Worm (Caenorhabditis elegans): ENCODE results near the gene unc-41.

Gene unc-41

DNA sequence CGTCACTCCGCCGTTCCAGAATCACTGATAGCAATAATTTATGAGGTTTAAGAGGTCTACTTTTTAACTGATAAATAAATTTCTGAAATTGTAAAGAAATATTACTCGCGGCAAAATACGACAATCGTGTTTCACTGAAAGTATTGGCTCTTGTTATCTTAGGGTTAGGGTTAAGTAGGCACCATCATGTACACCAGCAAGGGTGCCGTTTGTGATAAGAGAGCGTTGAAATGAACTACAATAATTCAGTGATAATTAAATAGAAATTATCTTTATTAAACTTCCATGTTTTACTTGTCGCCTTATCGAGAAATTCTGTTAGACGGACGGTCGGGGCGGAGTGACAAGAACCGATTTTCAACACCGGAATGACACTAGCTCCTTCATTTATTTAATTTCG is 50.4 kb downstream of the unc-41 start:
- TF ChIP-seq nhr-90 (tag; optimal IDR thresholded peaks at IDR 0.05; ENCODE audit: poor library complexity) (peak; percentile 19), ceh-63 (GFP tag; optimal IDR thresholded peaks at IDR 0.05) (no peak), snu-23 (GFP tag; optimal IDR thresholded peaks at IDR 0.05) (no peak), sptf-1 (tag; optimal IDR thresholded peaks at IDR 0.05) (no peak), nhr-71 (tag; optimal IDR thresholded peaks at IDR 0.05) (peak; percentile 2), efl-1 (optimal IDR thresholded peaks at IDR 0.05) (no peak), efl-1 (GFP tag; optimal IDR thresholded peaks at IDR 0.05 in 1 of 2) (peak in 1 of 2 experiments; percentile 27), F16B12.6 (tag; optimal IDR thresholded peaks at IDR 0.05) (no peak), elt-2 (tag; optimal IDR thresholded peaks at IDR 0.05) (peak; percentile 96), jun-1 (tag; optimal IDR thresholded peaks at IDR 0.05) (peak; percentile 43), unc-30 (tag; optimal IDR thresholded peaks at IDR 0.05) (no peak), ceh-88 (GFP tag; IDR thresholded peaks at IDR 0.05) (no peak), nhr-11 (tag; optimal IDR thresholded peaks at IDR 0.05) (no peak), pax-3 (tag; optimal IDR thresholded peaks at IDR 0.05) (no peak), fkh-8 (tag; optimal IDR thresholded peaks at IDR 0.05) (no peak), pqm-1 (tag; optimal IDR thresholded peaks at IDR 0.05) (peak; percentile 39), C16A3.4 (tag; optimal IDR thresholded peaks at IDR 0.05) (no peak)

DNA sequence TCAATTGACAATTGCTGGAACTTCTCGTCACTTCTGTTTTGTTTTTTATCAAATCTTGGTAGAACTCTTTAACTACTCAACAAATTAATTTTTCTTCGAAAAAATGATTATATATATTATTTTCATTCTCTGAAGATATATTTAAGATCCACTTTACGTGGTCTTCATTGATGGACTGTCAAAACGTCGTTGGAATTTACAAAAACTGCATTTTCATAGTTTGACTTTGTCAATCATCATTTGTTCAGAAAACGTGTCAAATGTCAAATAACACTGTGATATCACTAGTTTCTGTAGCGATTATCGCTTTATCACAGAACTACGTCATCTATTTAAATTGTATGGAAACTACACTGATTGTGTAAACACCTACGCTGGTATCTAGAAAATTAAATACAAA is 51.6 kb downstream of the unc-41 start:
- TF ChIP-seq pqm-1 (tag; optimal IDR thresholded peaks at IDR 0.05) (peak; percentile 1), egl-13 (tag; optimal IDR thresholded peaks at IDR 0.05) (no peak), jun-1 (tag; optimal IDR thresholded peaks at IDR 0.05) (no peak), nhr-19 (GFP tag; conservative IDR thresholded peaks at IDR 0.05) (no peak), nhr-237 (tag; optimal IDR thresholded peaks at IDR 0.05) (no peak), xbp-1 (tag; optimal IDR thresholded peaks at IDR 0.05) (no peak), nhr-20 (tag; optimal IDR thresholded peaks at IDR 0.05) (no peak), mab-9 (GFP tag; IDR thresholded peaks at IDR 0.05) (no peak), nhr-84 (tag; optimal IDR thresholded peaks at IDR 0.05) (no peak), elt-2 (tag; optimal IDR thresholded peaks at IDR 0.05) (peak; percentile 52), nhr-28 (tag; optimal IDR thresholded peaks at IDR 0.05) (no peak)

DNA sequence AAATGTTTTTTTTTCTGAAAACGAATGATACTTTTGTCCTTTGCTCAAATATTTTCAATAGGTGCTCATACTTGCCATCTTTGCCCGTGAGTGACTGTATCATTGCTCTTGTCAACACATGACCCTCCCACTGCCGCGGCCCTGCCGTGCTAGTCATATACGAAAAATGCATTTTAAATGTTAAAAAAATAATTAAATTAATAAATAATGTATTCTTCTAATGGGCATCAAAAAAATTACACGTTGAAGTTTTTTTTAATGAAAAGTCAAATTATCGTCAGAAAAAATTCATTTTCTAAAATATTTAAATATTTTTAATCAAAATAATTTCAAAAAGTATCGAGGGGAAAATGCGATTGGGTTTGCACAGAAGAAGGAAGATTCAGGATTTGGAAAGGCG is 53.6 kb downstream of the unc-41 start, which contains the start of gene C50H2.7:
Gene C50H2.7 (plus strand): TSS at position 301 of the 400 bp plus-strand sequence.
- TF ChIP-seq zip-4 (GFP tag; optimal IDR thresholded peaks at IDR 0.05): no peak
- no peak for TF ChIP-seq aly-2 (tag; optimal IDR thresholded peaks at IDR 0.05)
- no peak for TF ChIP-seq fkh-4 (tag; optimal IDR thresholded peaks at IDR 0.05; ENCODE audit: borderline replicate concordance)
- no peak for TF ChIP-seq fkh-10 (GFP tag; optimal IDR thresholded peaks at IDR 0.05)
- TF ChIP-seq lin-39 (tag; optimal IDR thresholded peaks at IDR 0.05): no peak
- TF ChIP-seq nhr-71 (tag; optimal IDR thresholded peaks at IDR 0.05): no peak
- no peak for TF ChIP-seq skn-1 (tag; optimal IDR thresholded peaks at IDR 0.05)
- TF ChIP-seq nhr-84 (tag; optimal IDR thresholded peaks at IDR 0.05): no peak
- no peak for TF ChIP-seq mab-9 (GFP tag; IDR thresholded peaks at IDR 0.05)
- no peak for TF ChIP-seq fos-1 (tag; optimal IDR thresholded peaks at IDR 0.05)
- no peak for TF ChIP-seq ceh-63 (GFP tag; optimal IDR thresholded peaks at IDR 0.05)
- no peak for TF ChIP-seq ama-1 (optimal IDR thresholded peaks at IDR 0.05)
- TF ChIP-seq hpl-2 (GFP tag; optimal IDR thresholded peaks at IDR 0.05): no peak
- TF ChIP-seq C04F5.9 (tag; optimal IDR thresholded peaks at IDR 0.05): no peak
- TF ChIP-seq ceh-90 (tag; optimal IDR thresholded peaks at IDR 0.05): no peak
- TF ChIP-seq ceh-88 (GFP tag; IDR thresholded peaks at IDR 0.05): no peak
- no peak for TF ChIP-seq efl-3 (GFP tag; optimal IDR thresholded peaks at IDR 0.05)
- TF ChIP-seq unc-98 (GFP tag; IDR thresholded peaks at IDR 0.05): no peak
- TF ChIP-seq nhr-76 (tag; optimal IDR thresholded peaks at IDR 0.05): no peak

DNA sequence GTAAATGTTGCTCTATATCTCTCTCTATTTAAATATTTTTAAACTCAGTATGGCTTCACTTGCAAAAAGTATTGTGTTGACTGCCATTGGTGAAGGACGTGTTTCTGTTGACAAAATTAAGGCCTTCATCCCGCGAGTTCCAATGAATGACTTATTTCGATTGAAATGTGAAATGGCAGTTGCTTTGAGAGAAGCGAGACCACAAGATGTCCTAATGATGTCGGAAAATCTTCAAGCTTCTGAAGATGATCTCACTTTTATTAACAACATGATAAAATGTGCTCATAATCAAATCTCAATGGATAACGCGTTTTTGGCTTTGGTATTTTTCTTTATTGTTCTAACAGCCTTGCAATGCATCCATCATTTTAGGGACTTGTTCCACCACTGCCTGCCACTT is 54.8 kb downstream of the unc-41 start, which contains the start of gene ceh-75:
Gene ceh-75 (plus strand): TSS at position 50 of the 400 bp plus-strand sequence.
- no peak for TF ChIP-seq ztf-4 (tag; optimal IDR thresholded peaks at IDR 0.05)
- no peak for TF ChIP-seq snpc-4 (tag; optimal IDR thresholded peaks at IDR 0.05)
- TF ChIP-seq nhr-85 (tag): no peak
- TF ChIP-seq C16A3.4 (tag; optimal IDR thresholded peaks at IDR 0.05): no peak
- no peak for TF ChIP-seq ama-1 (optimal IDR thresholded peaks at IDR 0.05)
- no peak for TF ChIP-seq ces-1 (GFP tag; optimal IDR thresholded peaks at IDR 0.05)
- TF ChIP-seq sox-4 (tag; optimal IDR thresholded peaks at IDR 0.05): no peak
- no peak for TF ChIP-seq ceh-8 (GFP tag; optimal IDR thresholded peaks at IDR 0.05)
- no peak for TF ChIP-seq lsy-2 (tag; optimal IDR thresholded peaks at IDR 0.05)
- TF ChIP-seq unc-62 (GFP tag; optimal IDR thresholded peaks at IDR 0.05): no peak
- no peak for TF ChIP-seq fkh-8 (tag; optimal IDR thresholded peaks at IDR 0.05)
- no peak for TF ChIP-seq pax-3 (tag; optimal IDR thresholded peaks at IDR 0.05)
- no peak for TF ChIP-seq unc-86 (tag; optimal IDR thresholded peaks at IDR 0.05)
- no peak for TF ChIP-seq nhr-90 (tag; optimal IDR thresholded peaks at IDR 0.05; ENCODE audit: poor library complexity)
- TF ChIP-seq snu-23 (GFP tag; optimal IDR thresholded peaks at IDR 0.05): no peak
- no peak for TF ChIP-seq alr-1 (tag; optimal IDR thresholded peaks at IDR 0.05; ENCODE audit: borderline replicate concordance)
- no peak for TF ChIP-seq nhr-11 (tag; optimal IDR thresholded peaks at IDR 0.05)
- TF ChIP-seq hlh-17 (GFP tag; optimal IDR thresholded peaks at IDR 0.05; ENCODE audit: borderline replicate concordance): no peak
- no peak for TF ChIP-seq unc-98 (GFP tag; IDR thresholded peaks at IDR 0.05)
- TF ChIP-seq nhr-237 (tag; optimal IDR thresholded peaks at IDR 0.05): no peak

All from whole organism, L1 larva.